Fruit fly (Drosophila melanogaster) whole organism, embryonic: ENCODE results near the gene Takl2.

Experiments
- Bgb ChIP-seq: fragments of 200-800 bp; sonication (Bioruptor generic); IDR thresholded peaks from 2 replicates; pipeline ENCODE4 v1.3.6; 2022; ENCODE audit warnings: missing biosample characterization, missing genetic modification characterization; ENCODE audit not compliant: partially characterized antibody
- CG10147 ChIP-seq: fragments of 200-800 bp; sonication (Bioruptor generic); optimal IDR thresholded peaks from 2 replicates; lab custom pipeline; 2019; ENCODE audit warnings: missing biosample characterization, mild to moderate bottlenecking, missing genetic modification characterization, moderate library complexity
- CG10654 ChIP-seq: fragments of 200-800 bp; sonication (Bioruptor generic); optimal IDR thresholded peaks from 2 replicates; lab custom pipeline; 2016; ENCODE audit warnings: missing biosample characterization, missing genetic modification characterization
- CG11093 ChIP-seq: fragments of 200-800 bp; sonication (Bioruptor generic); IDR thresholded peaks from 3 replicates; pipeline ENCODE4 v1.3.6; 2022; ENCODE audit warnings: missing biosample characterization, missing genetic modification characterization
- CG11696 ChIP-seq: fragments of 200-800 bp; sonication (Bioruptor generic); IDR thresholded peaks from 2 replicates; pipeline ENCODE4 v1.3.6; 2022; ENCODE audit warnings: missing biosample characterization, missing genetic modification characterization
- CG13296 ChIP-seq: fragments of 200-800 bp; sonication (Bioruptor generic); optimal IDR thresholded peaks from 3 replicates; lab custom pipeline; 2018; ENCODE audit warnings: missing biosample characterization, mild to moderate bottlenecking, missing genetic modification characterization
- CG13775 ChIP-seq: fragments of 200-800 bp; sonication (Bioruptor generic); optimal IDR thresholded peaks from 3 replicates; lab custom pipeline; 2017; ENCODE audit warnings: missing biosample characterization, mild to moderate bottlenecking, missing genetic modification characterization
- CG13894 ChIP-seq: fragments of 200-800 bp; sonication (Bioruptor generic); optimal IDR thresholded peaks from 3 replicates; lab custom pipeline; 2018; ENCODE audit warnings: missing biosample characterization, mild to moderate bottlenecking, missing genetic modification characterization, moderate library complexity
- CG14441 ChIP-seq: fragments of 200-800 bp; sonication (Bioruptor generic); IDR thresholded peaks from 2 replicates; pipeline ENCODE4 v1.3.6; 2022; ENCODE audit warnings: missing biosample characterization, missing genetic modification characterization
- CG15479 ChIP-seq: fragments of 200-800 bp; sonication (Bioruptor generic); optimal IDR thresholded peaks from 3 replicates; lab custom pipeline; 2019; ENCODE audit warnings: missing biosample characterization, mild to moderate bottlenecking, missing genetic modification characterization, moderate library complexity
- CG1603 ChIP-seq: fragments of 200-800 bp; sonication (Bioruptor generic); optimal IDR thresholded peaks from 2 replicates; lab custom pipeline; 2019; ENCODE audit warnings: missing biosample characterization, mild to moderate bottlenecking, missing genetic modification characterization, moderate library complexity
- CG17359 ChIP-seq: fragments of 200-800 bp; sonication (Bioruptor generic); optimal IDR thresholded peaks from 3 replicates; lab custom pipeline; 2018; ENCODE audit warnings: missing biosample characterization, mild to moderate bottlenecking, missing genetic modification characterization, moderate library complexity
- CG18476 ChIP-seq: fragments of 200-800 bp; sonication (Bioruptor generic); optimal IDR thresholded peaks from 2 replicates; lab custom pipeline; 2016; ENCODE audit warnings: missing biosample characterization, mild to moderate bottlenecking, missing genetic modification characterization
- CG3065 ChIP-seq: fragments of 200-800 bp; sonication (Bioruptor generic); optimal IDR thresholded peaks from 2 replicates; lab custom pipeline; 2016; ENCODE audit warnings: missing biosample characterization, missing genetic modification characterization
- CG4360 ChIP-seq: fragments of 200-800 bp; sonication (Bioruptor generic); IDR thresholded peaks from 2 replicates; pipeline ENCODE4 v1.3.6; 2022; ENCODE audit warnings: missing biosample characterization, missing genetic modification characterization
- CG6813 ChIP-seq: fragments of 200-800 bp; sonication (Bioruptor generic); optimal IDR thresholded peaks from 2 replicates; lab custom pipeline; 2017; ENCODE audit warnings: missing biosample characterization, missing genetic modification characterization, mild to moderate bottlenecking, moderate library complexity, missing genetic modification reagents
- CG7928 ChIP-seq: fragments of 200-800 bp; sonication (Bioruptor generic); optimal IDR thresholded peaks from 2 replicates; lab custom pipeline; 2017; ENCODE audit warnings: missing biosample characterization, mild to moderate bottlenecking, missing genetic modification characterization
- CG8290 ChIP-seq, 3 experiments: fragments of 200-800 bp; sonication (Bioruptor generic); optimal IDR thresholded peaks; 2 replicates each; lab custom pipeline; 2016 to 2019; ENCODE audit warnings: missing biosample characterization in 3 of 3, missing genetic modification characterization in 3 of 3, mild to moderate bottlenecking in 2 of 3, moderate library complexity in 1 of 3
- Camta ChIP-seq: fragments of 200-800 bp; sonication (Bioruptor generic); optimal IDR thresholded peaks from 2 replicates; lab custom pipeline; 2016; ENCODE audit warnings: missing biosample characterization, missing genetic modification characterization
- CkIIα-i1 ChIP-seq: fragments of 200-800 bp; sonication (Bioruptor generic); IDR thresholded peaks from 2 replicates; pipeline ENCODE4 v1.3.6; 2022; ENCODE audit warnings: missing biosample characterization, missing genetic modification characterization
- D19A ChIP-seq: fragments of 200-800 bp; optimal IDR thresholded peaks from 3 replicates; lab custom pipeline; 2019; ENCODE audit warnings: missing biosample characterization, mild to moderate bottlenecking, missing genetic modification characterization, moderate library complexity
- Dll ChIP-seq: fragments of 200-800 bp; sonication (Bioruptor generic); IDR thresholded peaks from 4 replicates; pipeline ENCODE4 v1.3.6; 2022; ENCODE audit warnings: missing biosample characterization, missing genetic modification characterization; ENCODE audit not compliant: partially characterized antibody
- Doc3 ChIP-seq: fragments of 200-800 bp; sonication (Bioruptor generic); IDR thresholded peaks from 3 replicates; pipeline ENCODE4 v1.3.6; 2022; ENCODE audit warnings: missing biosample characterization, missing genetic modification characterization; ENCODE audit not compliant: partially characterized antibody
- Eip74EF ChIP-seq, 2 experiments: fragments of 200-800 bp in 1 of 2; fragments of >200 bp in 1 of 2; sonication (Bioruptor generic) in 1 of 2; optimal IDR thresholded peaks; 2 replicates each; lab custom pipeline; 2017 to 2019; ENCODE audit warnings: missing biosample characterization in 2 of 2, missing genetic modification characterization in 2 of 2, mild to moderate bottlenecking in 1 of 2, moderate library complexity in 1 of 2
- Gsc ChIP-seq: fragments of 200-800 bp; sonication (Bioruptor generic); IDR thresholded peaks from 2 replicates; pipeline ENCODE4 v1.3.6; 2022; ENCODE audit warnings: missing biosample characterization, missing genetic modification characterization
- Hr51 ChIP-seq, 2 experiments: fragments of 200-800 bp; sonication (Bioruptor generic); optimal IDR thresholded peaks; 2 replicates in 1 of 2; 3 replicates in 1 of 2; lab custom pipeline; 2016 to 2018; ENCODE audit warnings: missing biosample characterization in 2 of 2, missing genetic modification characterization in 2 of 2, mild to moderate bottlenecking in 1 of 2, moderate library complexity in 1 of 2
- Mad ChIP-seq: fragments of 200-800 bp; sonication (Bioruptor generic); optimal IDR thresholded peaks from 2 replicates; lab custom pipeline; 2016; ENCODE audit warnings: missing biosample characterization, missing genetic modification characterization
- Med ChIP-seq: fragments of 200-800 bp; sonication (Bioruptor generic); peaks from one replicate; lab custom pipeline; 2016; ENCODE audit warnings: missing biosample characterization, missing genetic modification characterization, mild to moderate bottlenecking, inconsistent platforms, moderate library complexity
- NC2α ChIP-seq: fragments of 200-800 bp; sonication (Bioruptor generic); optimal IDR thresholded peaks from 2 replicates; lab custom pipeline; 2016; ENCODE audit warnings: missing biosample characterization, missing genetic modification characterization
- Neu2 ChIP-seq: fragments of 200-800 bp; sonication (Bioruptor generic); optimal IDR thresholded peaks from 3 replicates; lab custom pipeline; 2016; ENCODE audit warnings: missing biosample characterization, missing genetic modification characterization, borderline replicate concordance
- Oli ChIP-seq: fragments of 200-800 bp; sonication (Bioruptor generic); optimal IDR thresholded peaks from 2 replicates; lab custom pipeline; 2018; ENCODE audit warnings: missing biosample characterization, mild to moderate bottlenecking, missing genetic modification characterization, moderate library complexity
- PHDP ChIP-seq: fragments of 200-800 bp; sonication (Bioruptor generic); optimal IDR thresholded peaks from 3 replicates; lab custom pipeline; 2018; ENCODE audit warnings: missing biosample characterization, mild to moderate bottlenecking, missing genetic modification characterization, moderate library complexity
- Sox100B ChIP-seq: fragments of 200-800 bp; sonication (Bioruptor generic); optimal IDR thresholded peaks from 3 replicates; lab custom pipeline; 2018; ENCODE audit warnings: missing biosample characterization, mild to moderate bottlenecking, missing genetic modification characterization
- al ChIP-seq: fragments of 200-800 bp; sonication (Bioruptor generic); IDR thresholded peaks from 2 replicates; pipeline ENCODE4 v1.3.6; 2022; ENCODE audit warnings: missing biosample characterization, missing genetic modification characterization
- cg ChIP-seq: fragments of 200-800 bp; sonication (Bioruptor generic); optimal IDR thresholded peaks from 3 replicates; lab custom pipeline; 2019; ENCODE audit warnings: missing biosample characterization, mild to moderate bottlenecking, missing genetic modification characterization, moderate library complexity
- ci ChIP-seq: fragments of 200-800 bp; sonication (Bioruptor generic); IDR thresholded peaks from 3 replicates; pipeline ENCODE4 v1.3.6; 2022; ENCODE audit warnings: missing biosample characterization, missing genetic modification characterization
- hkb ChIP-seq, 2 experiments: fragments of 200-800 bp in 1 of 2; fragments of >200 bp in 1 of 2; sonication (Bioruptor generic) in 1 of 2; IDR thresholded peaks in 1 of 2; optimal IDR thresholded peaks in 1 of 2; 2 replicates each; pipeline versions ENCODE4 v1.3.6 to Lab custom; 2017 to 2022; ENCODE audit warnings: missing biosample characterization in 1 of 2, missing genetic modification characterization in 1 of 2
- ken ChIP-seq: fragments of 200-800 bp; sonication (Bioruptor generic); IDR thresholded peaks from 3 replicates; pipeline ENCODE4 v1.3.6; 2022; ENCODE audit warnings: missing biosample characterization, missing genetic modification characterization
- kni ChIP-seq: fragments of 200-800 bp; sonication (Bioruptor generic); optimal IDR thresholded peaks from 3 replicates; lab custom pipeline; 2017; ENCODE audit warnings: mild to moderate bottlenecking, missing biosample characterization, missing genetic modification reagents, missing genetic modification characterization
- lab ChIP-seq: fragments of 200-800 bp; sonication (Bioruptor generic); optimal IDR thresholded peaks from 3 replicates; lab custom pipeline; 2017; ENCODE audit warnings: missing biosample characterization, missing genetic modification characterization, mild to moderate bottlenecking, moderate library complexity, missing genetic modification reagents
- lov ChIP-seq, 2 experiments: fragments of 200-800 bp in 1 of 2; fragments of >200 bp in 1 of 2; sonication (Bioruptor generic) in 1 of 2; IDR thresholded peaks in 1 of 2; optimal IDR thresholded peaks in 1 of 2; 2 replicates in 1 of 2; 3 replicates in 1 of 2; pipeline versions ENCODE4 v1.3.6 to Lab custom; 2017 to 2022; ENCODE audit warnings: missing biosample characterization in 1 of 2, missing genetic modification characterization in 1 of 2
- nerfin-2 ChIP-seq: fragments of 200-800 bp; sonication (Bioruptor generic); IDR thresholded peaks from 2 replicates; pipeline ENCODE4 v1.3.6; 2022; ENCODE audit warnings: missing biosample characterization, missing genetic modification characterization; ENCODE audit not compliant: partially characterized antibody
- oc ChIP-seq: fragments of 200-800 bp; sonication (Bioruptor generic); optimal IDR thresholded peaks from 2 replicates; lab custom pipeline; 2018; ENCODE audit warnings: missing biosample characterization, mild to moderate bottlenecking, missing genetic modification characterization, moderate library complexity
- pan ChIP-seq, 4 experiments: fragments of >200 bp in 3 of 4; fragments of 200-800 bp in 1 of 4; sonication (Bioruptor generic) in 1 of 4; optimal IDR thresholded peaks in 3 of 4; IDR thresholded peaks in 1 of 4; 2 replicates each; pipeline versions ENCODE4 v1.3.6 to Lab custom; 2017 to 2022; ENCODE audit warnings: missing biosample characterization in 2 of 4, missing genetic modification characterization in 2 of 4, mixed read lengths in 1 of 4
- ranshi ChIP-seq: fragments of 200-800 bp; sonication (Bioruptor generic); IDR thresholded peaks from 2 replicates; pipeline ENCODE4 v1.3.6; 2022; ENCODE audit warnings: missing biosample characterization, missing genetic modification characterization
- tna ChIP-seq: fragments of 200-800 bp; sonication (Bioruptor generic); IDR thresholded peaks from 2 replicates; pipeline ENCODE4 v1.3.6; 2022; ENCODE audit warnings: missing biosample characterization, missing genetic modification characterization; ENCODE audit not compliant: partially characterized antibody
- zfh1 ChIP-seq: fragments of 200-800 bp; sonication (Bioruptor generic); IDR thresholded peaks from 3 replicates; pipeline ENCODE4 v1.3.6; 2022; ENCODE audit warnings: missing biosample characterization, missing genetic modification characterization

The Takl2 gene

dm6 chr3R:22751111-22751510 lies 17.5 kb upstream of the Takl2 start (continued):
- TF ChIP-seq pan (optimal IDR thresholded peaks at IDR 0.05; lab: Kevin White, UChicago): no peak
- TF ChIP-seq pan (GFP tag; optimal IDR thresholded peaks at IDR 0.05 in 1 of 2, IDR thresholded peaks at IDR 0.05 in 1 of 2): peak in 1 of 2 experiments; percentile 6
- no peak for TF ChIP-seq NC2α (GFP tag; lab: Kevin White, UChicago)
- no peak for TF ChIP-seq CG3065 (GFP tag; lab: Kevin White, UChicago)
- TF ChIP-seq Dll (GFP tag; lab: Robert Waterston, UW): no peak
- TF ChIP-seq Camta (GFP tag; lab: Kevin White, UChicago): no peak
- no peak for TF ChIP-seq Mad
- no peak for TF ChIP-seq CG13775 (GFP tag; lab: Kevin White, UChicago)
- TF ChIP-seq CG13296 (GFP tag; lab: Kevin White, UChicago): no peak
- no peak for TF ChIP-seq lab (GFP tag; lab: Kevin White, UChicago)
- TF ChIP-seq CG14441 (GFP tag; lab: Robert Waterston, UW): no peak
- TF ChIP-seq CG6813 (GFP tag; lab: Kevin White, UChicago): no peak
- TF ChIP-seq al (GFP tag; lab: Robert Waterston, UW): no peak
- peak; percentile 5; the same call in 1 of the 3 replicates for TF ChIP-seq ci (GFP tag; lab: Robert Waterston, UW)
- TF ChIP-seq Sox100B (GFP tag; lab: Kevin White, UChicago): no peak
- TF ChIP-seq cg (GFP tag; lab: Kevin White, UChicago): peak; percentile 60
- no peak for TF ChIP-seq CG11093 (GFP tag; lab: Robert Waterston, UW)
- TF ChIP-seq oc (tag; lab: Kevin White, UChicago): no peak
- no peak for TF ChIP-seq lov (optimal IDR thresholded peaks at IDR 0.05; lab: Kevin White, UChicago)
- no peak for TF ChIP-seq lov (GFP tag; IDR thresholded peaks at IDR 0.05; lab: Robert Waterston, UW)
- TF ChIP-seq Eip74EF (GFP tag; optimal IDR thresholded peaks at IDR 0.05; lab: Kevin White, UChicago): no peak
- TF ChIP-seq CkIIα-i1 (GFP tag; lab: Robert Waterston, UW): no peak
- TF ChIP-seq Neu2 (GFP tag; lab: Kevin White, UChicago): no peak
- TF ChIP-seq tna (GFP tag; lab: Robert Waterston, UW): no peak
- no peak for TF ChIP-seq kni (GFP tag; lab: Kevin White, UChicago)
- no peak for TF ChIP-seq CG18476 (GFP tag; lab: Kevin White, UChicago)
- TF ChIP-seq Doc3 (GFP tag; lab: Robert Waterston, UW): no peak
- no peak for TF ChIP-seq zfh1 (GFP tag; lab: Robert Waterston, UW)
- TF ChIP-seq Med: peak; percentile 75
- no peak for TF ChIP-seq CG7928 (GFP tag; lab: Kevin White, UChicago)
- TF ChIP-seq CG10654 (GFP tag; lab: Kevin White, UChicago): no peak
- no peak for TF ChIP-seq ken (GFP tag; lab: Robert Waterston, UW)
- TF ChIP-seq D19A (tag; lab: Kevin White, UChicago): no peak
- no peak for TF ChIP-seq Gsc (GFP tag; lab: Robert Waterston, UW)
- no peak for TF ChIP-seq ranshi (GFP tag; lab: Robert Waterston, UW)
- no peak for TF ChIP-seq Hr51 (GFP tag; optimal IDR thresholded peaks at IDR 0.05; lab: Kevin White, UChicago)
- TF ChIP-seq nerfin-2 (GFP tag; lab: Robert Waterston, UW): no peak
- no peak for TF ChIP-seq PHDP (tag; lab: Kevin White, UChicago)
- TF ChIP-seq CG17359: no peak
- TF ChIP-seq hkb (optimal IDR thresholded peaks at IDR 0.05; lab: Kevin White, UChicago): no peak
- peak; percentile 35; the same call in 1 of the 2 replicates for TF ChIP-seq hkb (GFP tag; IDR thresholded peaks at IDR 0.05; lab: Robert Waterston, UW)
- no peak for TF ChIP-seq CG4360 (GFP tag; lab: Robert Waterston, UW)
- peak; percentile 57 for TF ChIP-seq CG11696 (GFP tag; lab: Robert Waterston, UW)
- TF ChIP-seq Bgb (GFP tag; lab: Robert Waterston, UW): no peak
- peak; percentile 3 for TF ChIP-seq CG1603 (tag; lab: Kevin White, UChicago)
- TF ChIP-seq CG13894 (tag; lab: Kevin White, UChicago): no peak
- no peak for TF ChIP-seq CG10147 (GFP tag; lab: Kevin White, UChicago)
- no peak for TF ChIP-seq CG15479 (GFP tag; lab: Kevin White, UChicago)
- no peak for TF ChIP-seq CG8290 (GFP tag; optimal IDR thresholded peaks at IDR 0.05; lab: Kevin White, UChicago)
- TF ChIP-seq CG8290 (tag; optimal IDR thresholded peaks at IDR 0.05; lab: Kevin White, UChicago): peak in 1 of 2 experiments; percentile 5
- no peak for TF ChIP-seq Oli (tag; lab: Kevin White, UChicago)
